Worm (Caenorhabditis elegans) whole organism, L2 larva: ENCODE data around the gene C49C3.7.

Experiments
- ZK546.5 ChIP-seq: sonication (generic microtip); optimal IDR thresholded peaks from 2 replicates; lab custom pipeline; 2017; ENCODE audit warnings: missing biosample characterization, missing genetic modification characterization
- nhr-10 ChIP-seq: sonication (generic microtip); optimal IDR thresholded peaks from 2 replicates; lab custom pipeline; 2017; ENCODE audit warnings: missing biosample characterization, missing genetic modification characterization
- nhr-21 ChIP-seq: fragments of 150-350 bp; optimal IDR thresholded peaks from 2 replicates; lab custom pipeline; 2014; ENCODE audit warnings: missing biosample characterization, missing genetic modification characterization
- snpc-4 ChIP-seq: fragments of 150-350 bp; optimal IDR thresholded peaks from 2 replicates; lab custom pipeline; 2014; ENCODE audit warnings: missing biosample characterization, missing genetic modification characterization

- no peak for TF ChIP-seq ZK546.5 (tag; lab: Kevin White, UChicago)
- TF ChIP-seq nhr-10 (tag; lab: Kevin White, UChicago), result no peak
- TF ChIP-seq snpc-4 (tag; lab: Kevin White, UChicago), result no peak
- no peak for TF ChIP-seq nhr-21
Observed at ce11 chrIV:17371469-17371868, 39.1 kb downstream of the C49C3.7 start, which contains the start of gene C30H6.5.
